Fruit fly (Drosophila melanogaster) whole organism, adult: ENCODE results near the gene Rab5.

Experiments
- CG11617 ChIP-seq: fragments of 200-800 bp; sonication (Bioruptor generic); optimal IDR thresholded peaks from 2 replicates; lab custom pipeline; 2017; ENCODE audit warnings: mild to moderate bottlenecking, missing biosample characterization, missing genetic modification reagents, missing genetic modification characterization
- CG12768 ChIP-seq: fragments of 200-800 bp; sonication (Bioruptor generic); optimal IDR thresholded peaks from 2 replicates; lab custom pipeline; 2017; ENCODE audit warnings: missing biosample characterization, missing genetic modification characterization, mild to moderate bottlenecking, moderate library complexity, missing genetic modification reagents
- CG14711 ChIP-seq: fragments of 200-800 bp; sonication (Bioruptor generic); optimal IDR thresholded peaks from 2 replicates; lab custom pipeline; 2018; ENCODE audit warnings: missing biosample characterization, mild to moderate bottlenecking, missing genetic modification characterization, moderate library complexity
- CG1620 ChIP-seq: fragments of 200-800 bp; sonication (Bioruptor generic); optimal IDR thresholded peaks from 2 replicates; lab custom pipeline; 2016; ENCODE audit warnings: missing biosample characterization, missing genetic modification characterization
- CG33017 ChIP-seq: fragments of 200-800 bp; sonication (Bioruptor generic); optimal IDR thresholded peaks from 2 replicates; lab custom pipeline; 2018; ENCODE audit warnings: missing biosample characterization, mild to moderate bottlenecking, missing genetic modification characterization, moderate library complexity
- CG5204 ChIP-seq: fragments of 200-800 bp; sonication (Bioruptor generic); optimal IDR thresholded peaks from 2 replicates; lab custom pipeline; 2016; ENCODE audit warnings: missing biosample characterization, missing genetic modification characterization
- CG7045 ChIP-seq: fragments of 200-800 bp; sonication (Bioruptor generic); optimal IDR thresholded peaks from 2 replicates; lab custom pipeline; 2017; ENCODE audit warnings: missing biosample characterization, mild to moderate bottlenecking, missing genetic modification characterization
- CG7101 ChIP-seq: fragments of 200-800 bp; sonication (Bioruptor generic); optimal IDR thresholded peaks from 2 replicates; lab custom pipeline; 2018; ENCODE audit warnings: missing biosample characterization, mild to moderate bottlenecking, missing genetic modification characterization, moderate library complexity
- Clk ChIP-seq: fragments of 200-800 bp; sonication (Bioruptor generic); optimal IDR thresholded peaks from 2 replicates; lab custom pipeline; 2017; ENCODE audit warnings: missing biosample characterization, missing genetic modification characterization
- Crg-1 ChIP-seq: fragments of 200-800 bp; sonication (Bioruptor generic); optimal IDR thresholded peaks from 2 replicates; lab custom pipeline; 2016; ENCODE audit warnings: missing biosample characterization, missing genetic modification characterization
- Hr96 ChIP-seq: fragments of 200-800 bp; sonication (Bioruptor generic); optimal IDR thresholded peaks from 2 replicates; lab custom pipeline; 2016; ENCODE audit warnings: missing biosample characterization, missing genetic modification characterization
- Mnt ChIP-seq: fragments of 200-800 bp; sonication (Bioruptor generic); optimal IDR thresholded peaks from 2 replicates; lab custom pipeline; 2016; ENCODE audit warnings: missing biosample characterization, mild to moderate bottlenecking, missing genetic modification characterization
- bab1 ChIP-seq: fragments of 200-800 bp; sonication (Bioruptor generic); optimal IDR thresholded peaks from 3 replicates; lab custom pipeline; 2019; ENCODE audit warnings: missing biosample characterization, mild to moderate bottlenecking, missing genetic modification characterization, moderate library complexity
- cic ChIP-seq: fragments of 200-800 bp; sonication (Bioruptor generic); optimal IDR thresholded peaks from 2 replicates; lab custom pipeline; 2017; ENCODE audit warnings: missing biosample characterization, mild to moderate bottlenecking, missing genetic modification characterization, moderate library complexity
- cnc ChIP-seq, 2 experiments: fragments of >200 bp; optimal IDR thresholded peaks; 2 replicates each; lab custom pipeline; 2017
- kay ChIP-seq: fragments of 200-800 bp; sonication (Bioruptor generic); peaks from one replicate; lab custom pipeline; 2016; ENCODE audit warnings: missing biosample characterization, missing genetic modification characterization, borderline replicate concordance
- ovo ChIP-seq: fragments of 200-800 bp; sonication (Bioruptor generic); optimal IDR thresholded peaks from 2 replicates; lab custom pipeline; 2016; ENCODE audit warnings: missing biosample characterization, missing genetic modification characterization
- pad ChIP-seq: fragments of 200-800 bp; sonication (Bioruptor generic); optimal IDR thresholded peaks from 3 replicates; lab custom pipeline; 2017; ENCODE audit warnings: missing biosample characterization, missing genetic modification characterization, mild to moderate bottlenecking, moderate library complexity, missing genetic modification reagents
- tj ChIP-seq: fragments of 200-800 bp; sonication (Bioruptor generic); optimal IDR thresholded peaks from 3 replicates; lab custom pipeline; 2017; ENCODE audit warnings: missing biosample characterization, mild to moderate bottlenecking, missing genetic modification characterization, moderate library complexity
- toe ChIP-seq: fragments of 200-800 bp; sonication (Bioruptor generic); optimal IDR thresholded peaks from 2 replicates; lab custom pipeline; 2016; ENCODE audit warnings: missing biosample characterization, missing genetic modification characterization

Gene Rab5

dm6 chr2L:2375655-2376417 lies 10.8 kb upstream of the Rab5 start, which contains the start of gene Atxn7:
Gene Atxn7, plus strand, starts transcription at chr2L:2375841.
- TF ChIP-seq CG5204 (GFP tag; lab: Kevin White, UChicago) (peak; percentile 75), toe (peak; percentile 80), CG7045 (GFP tag; lab: Kevin White, UChicago) (peak; percentile 74), kay (GFP tag; lab: Kevin White, UChicago) (no peak), CG11617 (GFP tag; lab: Kevin White, UChicago) (peak; percentile 82), CG1620 (GFP tag; lab: Kevin White, UChicago) (peak; percentile 80), pad (peak; percentile 91), Hr96 (GFP tag; lab: Kevin White, UChicago) (peak; percentile 80), cic (GFP tag; lab: Kevin White, UChicago) (peak; percentile 49), cnc (optimal IDR thresholded peaks at IDR 0.05; lab: Kevin White, UChicago) (no peak), CG33017 (peak; percentile 76), ovo (GFP tag; lab: Kevin White, UChicago) (peak; percentile 92), CG14711 (peak; percentile 39), tj (GFP tag; lab: Kevin White, UChicago) (peak; percentile 49), Crg-1 (GFP tag; lab: Kevin White, UChicago) (peak; percentile 84), CG12768 (peak; percentile 28), Clk (GFP tag; lab: Kevin White, UChicago) (peak; percentile 12), Mnt (peak; percentile 70), bab1 (GFP tag; lab: Kevin White, UChicago) (peak; percentile 88), CG7101 (peak; percentile 87)

dm6 chr2L:2373818-2374746 lies 9.0 kb upstream of the Rab5 start, which contains the start of the genes CG3609 and CG15390:
Gene CG3609, minus strand, starts transcription at chr2L:2374627.
Gene CG15390, plus strand, starts transcription at chr2L:2374713.
- TF ChIP-seq CG33017 (peak; percentile 92), CG14711 (peak; percentile 65), pad (peak; percentile 62), bab1 (GFP tag; lab: Kevin White, UChicago) (peak; percentile 94), cnc (optimal IDR thresholded peaks at IDR 0.05; lab: Kevin White, UChicago) (peak in 1 of 2 experiments; percentile 38), CG1620 (GFP tag; lab: Kevin White, UChicago) (peak; percentile 95), Mnt (peak; percentile 96), CG11617 (GFP tag; lab: Kevin White, UChicago) (peak; percentile 86), kay (GFP tag; lab: Kevin White, UChicago) (no peak), Clk (GFP tag; lab: Kevin White, UChicago) (no peak), CG7101 (peak; percentile 83), toe (peak; percentile 90), CG12768 (peak; percentile 78), CG7045 (GFP tag; lab: Kevin White, UChicago) (peak; percentile 78), ovo (GFP tag; lab: Kevin White, UChicago) (peak; percentile 79), cic (GFP tag; lab: Kevin White, UChicago) (peak; percentile 86), Crg-1 (GFP tag; lab: Kevin White, UChicago) (peak; percentile 86), Hr96 (GFP tag; lab: Kevin White, UChicago) (peak; percentile 89), CG5204 (GFP tag; lab: Kevin White, UChicago) (peak; percentile 88), tj (GFP tag; lab: Kevin White, UChicago) (peak; percentile 67)

- TF ChIP-seq bab1 (GFP tag; lab: Kevin White, UChicago) (no peak), kay (GFP tag; lab: Kevin White, UChicago) (peak; percentile 65), Clk (GFP tag; lab: Kevin White, UChicago) (no peak), toe (no peak), CG33017 (no peak), CG11617 (GFP tag; lab: Kevin White, UChicago) (no peak), Crg-1 (GFP tag; lab: Kevin White, UChicago) (no peak), cnc (optimal IDR thresholded peaks at IDR 0.05; lab: Kevin White, UChicago) (peak; percentile 38 to 93), CG7101 (no peak), tj (GFP tag; lab: Kevin White, UChicago) (peak; percentile 62), Hr96 (GFP tag; lab: Kevin White, UChicago) (no peak), CG14711 (no peak), CG7045 (GFP tag; lab: Kevin White, UChicago) (no peak), CG1620 (GFP tag; lab: Kevin White, UChicago) (no peak), ovo (GFP tag; lab: Kevin White, UChicago) (no peak)
Measured at dm6 chr2L:2372112-2372449, 7.0 kb upstream of the Rab5 start.

- TF ChIP-seq CG5204 (GFP tag; lab: Kevin White, UChicago): no peak
- TF ChIP-seq Crg-1 (GFP tag; lab: Kevin White, UChicago): no peak
- TF ChIP-seq CG14711: no peak
- TF ChIP-seq Mnt: no peak
- no peak for TF ChIP-seq bab1 (GFP tag; lab: Kevin White, UChicago)
- TF ChIP-seq cic (GFP tag; lab: Kevin White, UChicago): peak; percentile 85
- TF ChIP-seq CG11617 (GFP tag; lab: Kevin White, UChicago): no peak
- no peak for TF ChIP-seq CG7045 (GFP tag; lab: Kevin White, UChicago)
- no peak for TF ChIP-seq Hr96 (GFP tag; lab: Kevin White, UChicago)
- no peak for TF ChIP-seq CG33017
- no peak for TF ChIP-seq Clk (GFP tag; lab: Kevin White, UChicago)
- no peak for TF ChIP-seq CG12768
- TF ChIP-seq toe: no peak
- TF ChIP-seq CG7101: no peak
- TF ChIP-seq kay (GFP tag; lab: Kevin White, UChicago): peak; percentile 83
- TF ChIP-seq ovo (GFP tag; lab: Kevin White, UChicago): no peak
- TF ChIP-seq pad: no peak
- no peak for TF ChIP-seq cnc (optimal IDR thresholded peaks at IDR 0.05; lab: Kevin White, UChicago)
- TF ChIP-seq CG1620 (GFP tag; lab: Kevin White, UChicago): no peak
- TF ChIP-seq tj (GFP tag; lab: Kevin White, UChicago): peak; percentile 51
Measured at dm6 chr2L:2371406-2372111, 6.5 kb upstream of the Rab5 start, which contains the start of gene CG3597. Gene CG3597, minus strand, starts transcription at chr2L:2371524.
